Fruit fly (Drosophila melanogaster) whole organism, prepupa: ENCODE data around the gene CG10674.

Experiments
- CG32006 ChIP-seq: fragments of 200-800 bp; sonication (Bioruptor generic); optimal IDR thresholded peaks from 3 replicates; lab custom pipeline; 2017; ENCODE audit warnings: missing biosample characterization, mild to moderate bottlenecking, missing genetic modification characterization
- CG8632 ChIP-seq: fragments of 200-800 bp; sonication (Bioruptor generic); optimal IDR thresholded peaks from 3 replicates; lab custom pipeline; 2016; ENCODE audit warnings: missing biosample characterization, missing genetic modification characterization
- CG9139 ChIP-seq: fragments of 200-800 bp; sonication (Bioruptor generic); optimal IDR thresholded peaks from 3 replicates; lab custom pipeline; 2017; ENCODE audit warnings: missing biosample characterization, mild to moderate bottlenecking, missing genetic modification characterization
- Smox ChIP-seq: fragments of 200-800 bp; sonication (Bioruptor generic); optimal IDR thresholded peaks from 3 replicates; lab custom pipeline; 2016; ENCODE audit warnings: missing biosample characterization, missing genetic modification characterization
- Sox102F ChIP-seq: fragments of 200-800 bp; sonication (Bioruptor generic); optimal IDR thresholded peaks from 2 replicates; lab custom pipeline; 2016; ENCODE audit warnings: missing biosample characterization, mild to moderate bottlenecking, missing genetic modification characterization
- Sox15 ChIP-seq: fragments of 200-800 bp; sonication (Bioruptor generic); optimal IDR thresholded peaks from 3 replicates; lab custom pipeline; 2016; ENCODE audit warnings: missing biosample characterization, missing genetic modification characterization
- eg ChIP-seq: fragments of 200-800 bp; sonication (Bioruptor generic); IDR thresholded peaks from 3 replicates; pipeline ENCODE4 v1.3.6; 2022; ENCODE audit warnings: missing biosample characterization, missing genetic modification characterization
- fkh ChIP-seq: fragments of 200-800 bp; sonication (Bioruptor generic); optimal IDR thresholded peaks from 3 replicates; lab custom pipeline; 2017; ENCODE audit warnings: missing biosample characterization, mild to moderate bottlenecking, missing genetic modification characterization, moderate library complexity
- pdm3 ChIP-seq: fragments of 200-800 bp; sonication (Bioruptor generic); optimal IDR thresholded peaks from 3 replicates; lab custom pipeline; 2016; ENCODE audit warnings: missing biosample characterization, missing genetic modification characterization

- TF ChIP-seq fkh (no peak), Smox (GFP tag; lab: Kevin White, UChicago) (no peak), Sox15 (GFP tag; lab: Kevin White, UChicago) (no peak), Sox102F (GFP tag; lab: Kevin White, UChicago) (no peak), CG9139 (GFP tag; lab: Kevin White, UChicago) (no peak), CG32006 (GFP tag; lab: Kevin White, UChicago) (no peak), CG8632 (GFP tag; lab: Kevin White, UChicago) (no peak), eg (GFP tag; lab: Robert Waterston, UW) (0 out of 3 replicates have a peak, but pooled peaks have one; percentile 18), pdm3 (GFP tag; lab: Kevin White, UChicago) (no peak)
Measured at dm6 chr3L:5145814-5146244, 9.7 kb upstream of the CG10674 start, which contains the start of the genes Fitm and AlaRS-m.
